Worm (Caenorhabditis elegans) whole organism, L4 larva: ENCODE results near the gene srsx-14.
A peak's percentile ranks its signal among the peaks of the same experiment; 100 is the strongest.

ENCODE experiments used
- Y5F2A.4 ChIP-seq: fragments of 200-800 bp; sonication (Bioruptor generic); optimal IDR thresholded peaks from 2 replicates; lab custom pipeline; 2018; ENCODE audit warnings: mild to moderate bottlenecking, missing genetic modification characterization, missing compliant biosample characterization
- ceh-32 ChIP-seq: sonication (generic microtip); optimal IDR thresholded peaks from 2 replicates; lab custom pipeline; 2016; ENCODE audit warnings: mild to moderate bottlenecking, missing genetic modification characterization, missing compliant biosample characterization; ENCODE audit not compliant: poor library complexity
- lir-3 ChIP-seq: sonication (generic microtip); optimal IDR thresholded peaks from 2 replicates; lab custom pipeline; 2016; ENCODE audit warnings: mild to moderate bottlenecking, missing genetic modification characterization, missing compliant biosample characterization
- mxl-3 ChIP-seq: fragments of 200-800 bp; sonication (Bioruptor generic); optimal IDR thresholded peaks from 2 replicates; lab custom pipeline; 2018; ENCODE audit warnings: mild to moderate bottlenecking, missing genetic modification characterization, missing compliant biosample characterization
- nhr-237 ChIP-seq: sonication (generic microtip); optimal IDR thresholded peaks from 2 replicates; lab custom pipeline; 2017; ENCODE audit warnings: missing biosample characterization, missing genetic modification characterization
- nhr-76 ChIP-seq: fragments of 150-350 bp; optimal IDR thresholded peaks from 2 replicates; lab custom pipeline; 2014; ENCODE audit warnings: missing biosample characterization, missing genetic modification characterization
- pha-4 ChIP-seq, 2 experiments: fragments of 150-350 bp in 1 of 2; fragments of 200-800 bp in 1 of 2; sonication (Bioruptor generic) in 1 of 2; IDR thresholded peaks in 1 of 2; optimal IDR thresholded peaks in 1 of 2; 2 replicates each; pipeline versions ENCODE4 v1.3.6 to Lab custom; 2014 to 2022; ENCODE audit warnings: missing genetic modification characterization in 2 of 2, missing genetic modification reagents in 2 of 2, missing biosample characterization in 1 of 2, missing compliant biosample characterization in 1 of 2
- unc-39 ChIP-seq: sonication (generic microtip); optimal IDR thresholded peaks from 2 replicates; lab custom pipeline; 2017; ENCODE audit warnings: missing biosample characterization, missing genetic modification characterization
- ztf-11 ChIP-seq: fragments of 150-350 bp; optimal IDR thresholded peaks from 2 replicates; lab custom pipeline; 2014; ENCODE audit warnings: missing biosample characterization, missing genetic modification characterization

- no peak for TF ChIP-seq Y5F2A.4 (GFP tag; lab: Kevin White, UChicago)
- TF ChIP-seq ceh-32 (tag; lab: Kevin White, UChicago) = no peak
- no peak for TF ChIP-seq pha-4 (GFP tag; IDR thresholded peaks at IDR 0.05; lab: Robert Waterston, UW)
- peak; percentile 93 for TF ChIP-seq pha-4 (tag; optimal IDR thresholded peaks at IDR 0.05; lab: Kevin White, UChicago)
- no peak for TF ChIP-seq lir-3
- TF ChIP-seq nhr-76 (tag; lab: Kevin White, UChicago) = no peak
- no peak for TF ChIP-seq ztf-11 (tag; lab: Kevin White, UChicago)
- no peak for TF ChIP-seq nhr-237 (tag; lab: Kevin White, UChicago)
- TF ChIP-seq unc-39 (tag; lab: Kevin White, UChicago) = no peak
- TF ChIP-seq mxl-3 (GFP tag; lab: Kevin White, UChicago) = peak; percentile 29
These were observed 33.1 kb downstream of the srsx-14 start for ce11 chrIV:5593804-5594214.
